Fruit fly (Drosophila melanogaster): ENCODE data around the gene tim.

The tim gene

DNA sequence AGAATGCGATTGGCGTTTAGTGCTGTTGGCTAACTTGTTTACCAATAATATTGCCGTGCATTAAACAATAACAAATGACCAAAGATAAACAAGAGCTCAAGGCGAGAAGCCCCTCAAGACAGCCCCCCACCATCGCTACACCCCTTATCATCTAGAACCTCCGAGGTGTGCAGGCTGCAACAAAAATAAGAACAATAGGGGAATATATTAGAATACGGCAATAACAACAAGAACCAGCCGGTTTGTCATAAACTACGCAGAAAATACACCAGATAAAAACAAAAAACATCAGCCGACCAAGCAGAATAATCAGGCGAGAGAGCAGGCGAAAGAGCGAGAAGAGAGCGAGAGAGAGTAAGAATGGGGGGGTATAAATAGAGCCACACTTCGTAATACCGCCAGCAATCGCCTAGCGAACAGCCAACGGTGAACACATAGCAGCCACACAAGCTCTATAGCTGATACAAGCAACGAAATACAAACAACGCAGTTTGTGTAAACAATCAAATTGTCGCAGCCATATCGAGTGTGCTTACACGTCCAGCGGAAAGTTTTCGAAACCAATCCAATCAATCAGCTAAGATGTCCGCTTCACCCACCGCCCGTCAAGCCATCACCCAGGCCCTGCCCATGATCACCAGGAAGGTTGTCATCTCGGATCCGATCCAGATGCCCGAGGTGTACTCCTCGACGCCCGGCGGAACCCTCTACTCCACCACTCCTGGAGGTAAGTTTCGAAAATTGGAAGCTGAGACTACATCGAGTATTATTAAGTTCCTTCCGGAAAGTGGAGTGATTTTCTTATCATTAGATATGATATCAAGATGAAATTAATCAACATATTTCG lies 29.7 kb downstream of the tim start, which contains the start of gene Thor (continued):
- TF ChIP-seq fd59A (GFP tag; optimal IDR thresholded peaks at IDR 0.05) (no peak), Ets21C (GFP tag; optimal IDR thresholded peaks at IDR 0.05) (no peak), Lpt (GFP tag; optimal IDR thresholded peaks at IDR 0.05) (no peak), CG3919 (GFP tag; optimal IDR thresholded peaks at IDR 0.05) (peak; percentile 49), spab (GFP tag; optimal IDR thresholded peaks at IDR 0.05) (no peak), CG31627 (GFP tag; optimal IDR thresholded peaks at IDR 0.05) (no peak), Met (GFP tag; optimal IDR thresholded peaks at IDR 0.05) (peak; percentile 17), acj6 (GFP tag; optimal IDR thresholded peaks at IDR 0.05) (no peak), achi (GFP tag; optimal IDR thresholded peaks at IDR 0.05) (no peak), CG15336 (GFP tag; IDR thresholded peaks at IDR 0.05) (peak; percentile 46), Ets96B (tag; optimal IDR thresholded peaks at IDR 0.05) (no peak), dac (GFP tag; optimal IDR thresholded peaks at IDR 0.05) (no peak), CG32006 (GFP tag; optimal IDR thresholded peaks at IDR 0.05) (no peak), CG16779 (tag; optimal IDR thresholded peaks at IDR 0.05) (peak; percentile 62), CG8119 (GFP tag; IDR thresholded peaks at IDR 0.05) (peak; percentile 47; the same call in 2 of the 3 replicates), CG7368 (GFP tag; optimal IDR thresholded peaks at IDR 0.05) (peak; percentile 34), CG10631 (GFP tag; optimal IDR thresholded peaks at IDR 0.05) (no peak), net (GFP tag; optimal IDR thresholded peaks at IDR 0.05) (peak; percentile 45), esn (GFP tag; optimal IDR thresholded peaks at IDR 0.05) (peak; percentile 46), svp (GFP tag) (peak; percentile 79), Eip78C (GFP tag) (peak; percentile 79), topi (GFP tag; optimal IDR thresholded peaks at IDR 0.05) (peak; percentile 43), CG11762 (GFP tag; optimal IDR thresholded peaks at IDR 0.05; ENCODE audit: insufficient read depth) (peak; percentile 40), lz (GFP tag; optimal IDR thresholded peaks at IDR 0.05) (no peak), salr (GFP tag; optimal IDR thresholded peaks at IDR 0.05) (peak in 1 of 2 experiments; percentile 8), CG10669 (GFP tag; optimal IDR thresholded peaks at IDR 0.05) (no peak), eg (GFP tag; IDR thresholded peaks at IDR 0.05) (peak; percentile 71; the same call in 2 of the 3 replicates), CG3032 (tag; optimal IDR thresholded peaks at IDR 0.05) (no peak), CG6276 (GFP tag; optimal IDR thresholded peaks at IDR 0.05) (peak; percentile 1), CG6163 (GFP tag; IDR thresholded peaks at IDR 0.05) (peak; percentile 66), Hr38 (GFP tag; optimal IDR thresholded peaks at IDR 0.05) (no peak)

DNA sequence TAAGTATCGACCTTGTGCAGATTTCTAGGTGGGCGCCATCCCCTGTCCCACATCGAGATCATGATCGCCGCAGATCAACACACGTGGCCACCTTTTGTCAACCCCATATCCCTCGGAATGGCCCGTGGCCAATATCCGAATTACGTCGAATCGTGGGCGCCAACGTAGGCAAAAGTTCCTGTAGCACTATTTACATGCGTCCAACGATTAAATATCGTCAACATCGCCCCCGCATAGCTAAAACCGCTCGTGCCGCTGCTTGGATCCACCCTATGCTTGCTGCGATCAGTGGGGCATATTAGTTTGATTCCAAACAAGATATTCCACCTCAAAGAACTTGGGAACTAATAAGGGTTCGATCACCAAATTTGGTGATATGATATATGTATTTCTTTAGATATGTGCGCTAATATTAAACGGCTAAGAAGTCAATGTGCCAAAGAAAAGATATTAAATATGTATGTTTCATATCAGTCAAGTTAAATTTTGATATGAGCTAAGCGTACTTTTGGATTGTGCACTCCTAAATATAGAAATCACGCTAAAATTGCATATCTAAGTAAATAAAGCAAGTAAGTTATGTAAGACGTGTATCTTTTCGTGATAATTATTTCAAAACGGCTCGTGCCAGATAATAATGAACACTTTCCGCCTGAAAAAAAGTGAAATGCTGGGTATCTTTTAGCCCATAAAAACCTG lies 30.7 kb downstream of the tim start:
- TF ChIP-seq topi (GFP tag; optimal IDR thresholded peaks at IDR 0.05): peak; percentile 4
- no peak for TF ChIP-seq fd59A (GFP tag; optimal IDR thresholded peaks at IDR 0.05)
- TF ChIP-seq Hr4 (GFP tag; optimal IDR thresholded peaks at IDR 0.05): peak; percentile 61
- TF ChIP-seq Ets96B (tag; optimal IDR thresholded peaks at IDR 0.05): no peak
- no peak for TF ChIP-seq CG11294 (GFP tag; IDR thresholded peaks at IDR 0.05)
- TF ChIP-seq CG6276 (GFP tag; optimal IDR thresholded peaks at IDR 0.05): peak; percentile 8
- peak; percentile 6 for TF ChIP-seq lz (GFP tag; optimal IDR thresholded peaks at IDR 0.05)
- no peak for TF ChIP-seq CG11902 (GFP tag; optimal IDR thresholded peaks at IDR 0.05)
- peak; percentile 3 for TF ChIP-seq CG10631 (GFP tag; optimal IDR thresholded peaks at IDR 0.05)
- no peak for TF ChIP-seq CG15336 (GFP tag; IDR thresholded peaks at IDR 0.05)
- TF ChIP-seq Hr38 (GFP tag; optimal IDR thresholded peaks at IDR 0.05): no peak
- no peak for TF ChIP-seq CG6792 (GFP tag; optimal IDR thresholded peaks at IDR 0.05)
- peak; percentile 29 for TF ChIP-seq CG4318 (GFP tag; optimal IDR thresholded peaks at IDR 0.05)
- no peak for TF ChIP-seq CG11762 (GFP tag; optimal IDR thresholded peaks at IDR 0.05; ENCODE audit: insufficient read depth)
- no peak for TF ChIP-seq Gug (GFP tag; IDR thresholded peaks at IDR 0.05)
- TF ChIP-seq esn (GFP tag; optimal IDR thresholded peaks at IDR 0.05): no peak
- no peak for TF ChIP-seq eg (GFP tag; IDR thresholded peaks at IDR 0.05)
- TF ChIP-seq CG6854 (GFP tag; optimal IDR thresholded peaks at IDR 0.05): no peak
- TF ChIP-seq CG32006 (GFP tag; optimal IDR thresholded peaks at IDR 0.05): peak; percentile 70
- no peak for TF ChIP-seq acj6 (GFP tag; optimal IDR thresholded peaks at IDR 0.05)
- TF ChIP-seq Ets21C (GFP tag; optimal IDR thresholded peaks at IDR 0.05): no peak
- no peak for TF ChIP-seq Sox15 (GFP tag; optimal IDR thresholded peaks at IDR 0.05)
- no peak for TF ChIP-seq CG34406 (GFP tag; optimal IDR thresholded peaks at IDR 0.05)
- TF ChIP-seq CG3032 (tag; optimal IDR thresholded peaks at IDR 0.05): no peak
- TF ChIP-seq OdsH (GFP tag; optimal IDR thresholded peaks at IDR 0.05): peak; percentile 40
- TF ChIP-seq dsx (GFP tag; optimal IDR thresholded peaks at IDR 0.05; ENCODE audit: poor library complexity, severe bottlenecking): no peak
- TF ChIP-seq fd85E (GFP tag; optimal IDR thresholded peaks at IDR 0.05): no peak
- TF ChIP-seq svp (GFP tag): no peak
- TF ChIP-seq cyc (GFP tag; optimal IDR thresholded peaks at IDR 0.05): no peak
- TF ChIP-seq CG10669 (GFP tag; optimal IDR thresholded peaks at IDR 0.05): no peak
- TF ChIP-seq Sox14 (GFP tag; optimal IDR thresholded peaks at IDR 0.05): peak; percentile 25
- TF ChIP-seq CG8319 (GFP tag; optimal IDR thresholded peaks at IDR 0.05): no peak
